Worm (Caenorhabditis elegans): Measurements from ENCODE around the gene asp-3.

DNA sequence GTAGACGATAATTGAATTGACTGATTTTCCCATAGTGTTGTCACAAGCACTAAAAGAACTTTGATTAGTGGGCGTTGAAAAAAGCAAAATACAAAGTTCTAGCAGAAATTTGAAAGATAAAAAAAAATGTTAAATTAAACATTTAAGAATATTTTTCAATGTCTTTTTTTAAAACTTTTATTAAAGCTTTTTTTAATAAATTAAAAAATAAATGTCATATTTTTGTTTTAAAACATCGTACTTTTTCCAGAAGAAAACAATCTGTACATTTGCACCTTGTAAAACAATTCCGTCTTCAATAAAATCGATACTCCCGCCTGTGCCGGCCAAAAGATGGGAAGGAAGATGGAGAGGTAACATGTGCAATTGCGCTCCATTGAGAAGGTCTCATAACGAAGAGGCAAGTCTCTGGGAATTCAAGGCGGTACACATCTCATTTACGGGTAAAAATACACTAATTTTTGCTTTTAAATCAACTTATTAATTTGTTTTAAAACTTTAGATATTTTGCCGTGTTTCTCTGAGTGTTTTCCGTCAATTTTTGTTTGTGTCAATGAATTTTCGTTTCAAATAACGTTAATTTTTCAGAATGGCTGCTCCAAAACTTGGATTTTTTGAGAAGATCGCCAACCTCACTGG is 49.9 kb downstream of the asp-3 start, which contains the start of the genes glr-6 and asg-2:
- TF ChIP-seq sea-1 (GFP tag; conservative IDR thresholded peaks at IDR 0.05) = no peak
- TF ChIP-seq tbx-11 (GFP tag; IDR thresholded peaks at IDR 0.05) = no peak
- no peak for TF ChIP-seq tbx-37 (GFP tag; conservative IDR thresholded peaks at IDR 0.05)
- no peak for TF ChIP-seq ama-1 (optimal IDR thresholded peaks at IDR 0.05)
- no peak for TF ChIP-seq ceh-13 (GFP tag; optimal IDR thresholded peaks at IDR 0.05)
- no peak for TF ChIP-seq aly-1 (tag; optimal IDR thresholded peaks at IDR 0.05)
- TF ChIP-seq ets-7 (tag; optimal IDR thresholded peaks at IDR 0.05) = no peak
- TF ChIP-seq scrt-1 (GFP tag; IDR thresholded peaks at IDR 0.05) = no peak
- TF ChIP-seq pes-1 (GFP tag; IDR thresholded peaks at IDR 0.05) = no peak
- TF ChIP-seq flt-1 (GFP tag; IDR thresholded peaks at IDR 0.05) = no peak
